Worm (Caenorhabditis elegans) whole organism, L4/young adult: Measurements from ENCODE around the gene sri-19.
"Not testable (repeated sequence)": the region's sequence is repeated elsewhere in the genome, so short reads cannot be mapped to it uniquely, and the experiment has no call there.

Experiments
- W03F9.2 ChIP-seq: fragments of 150-350 bp; optimal IDR thresholded peaks from 2 replicates; lab custom pipeline; 2014; ENCODE audit warnings: missing biosample characterization, missing genetic modification characterization
- dao-5 ChIP-seq: sonication (generic microtip); optimal IDR thresholded peaks from 2 replicates; lab custom pipeline; 2016; ENCODE audit warnings: missing genotype, missing genetic modification characterization, moderate library complexity, missing compliant biosample characterization
- him-1 ChIP-seq: sonication (generic microtip); optimal IDR thresholded peaks from 2 replicates; lab custom pipeline; 2016; ENCODE audit warnings: missing genotype, missing genetic modification reagents, missing genetic modification characterization, missing compliant biosample characterization

The sri-19 gene

ce11 chrIV:10975968-10976367 is 17.8 kb downstream of the sri-19 start:
- TF ChIP-seq W03F9.2 (tag; lab: Kevin White, UChicago) (no peak), him-1 (tag; lab: Kevin White, UChicago) (no peak), dao-5 (tag; lab: Kevin White, UChicago) (no peak)

ce11 chrIV:10978641-10979040 is 20.5 kb downstream of the sri-19 start:
- TF ChIP-seq dao-5 (tag; lab: Kevin White, UChicago): no peak
- no peak for TF ChIP-seq him-1 (tag; lab: Kevin White, UChicago)
- no peak for TF ChIP-seq W03F9.2 (tag; lab: Kevin White, UChicago)

- TF ChIP-seq W03F9.2 (tag; lab: Kevin White, UChicago): no peak
- no peak for TF ChIP-seq dao-5 (tag; lab: Kevin White, UChicago)
- TF ChIP-seq him-1 (tag; lab: Kevin White, UChicago): no peak
These were observed 21.5 kb downstream of the sri-19 start for ce11 chrIV:10979689-10980088.

ce11 chrIV:10980628-10981027 is 22.5 kb downstream of the sri-19 start:
- TF ChIP-seq W03F9.2 (tag; lab: Kevin White, UChicago) (no peak), him-1 (tag; lab: Kevin White, UChicago) (no peak), dao-5 (tag; lab: Kevin White, UChicago) (no peak)

- TF ChIP-seq W03F9.2 (tag; lab: Kevin White, UChicago) (no peak), dao-5 (tag; lab: Kevin White, UChicago) (no peak), him-1 (tag; lab: Kevin White, UChicago) (no peak)
These were observed 23.6 kb downstream of the sri-19 start, which contains the start of gene Y43E12A.2 for ce11 chrIV:10981761-10982160. TSS of gene Y43E12A.2 (plus strand) at chrIV:10982061.

ce11 chrIV:10985568-10986035 is 27.4 kb downstream of the sri-19 start, which contains the start of gene cyb-2.1:
TSS of gene cyb-2.1 (plus strand) at chrIV:10985985.
- no peak for TF ChIP-seq dao-5 (tag; lab: Kevin White, UChicago)
- no peak for TF ChIP-seq W03F9.2 (tag; lab: Kevin White, UChicago)
- no peak for TF ChIP-seq him-1 (tag; lab: Kevin White, UChicago)

ce11 chrIV:10987342-10987945 is 29.3 kb downstream of the sri-19 start, which contains the start of gene Y43E12A.3:
TSS of gene Y43E12A.3 (plus strand) at chrIV:10987895.
- TF ChIP-seq him-1, dao-5, W03F9.2 (tag; lab: Kevin White, UChicago): not testable (repeated sequence)

- no peak for TF ChIP-seq him-1 (tag; lab: Kevin White, UChicago)
- TF ChIP-seq dao-5 (tag; lab: Kevin White, UChicago): no peak
- no peak for TF ChIP-seq W03F9.2 (tag; lab: Kevin White, UChicago)
These were observed 32.5 kb downstream of the sri-19 start, which contains the start of gene F13H10.5 for ce11 chrIV:10990699-10991098. TSS of gene F13H10.5 (plus strand) at chrIV:10990999.

ce11 chrIV:11001614-11002013 is 43.4 kb downstream of the sri-19 start, which contains the start of gene F13H10.9:
TSS of gene F13H10.9 (plus strand) at chrIV:11001914.
- TF ChIP-seq dao-5 (tag; lab: Kevin White, UChicago): no peak
- TF ChIP-seq W03F9.2 (tag; lab: Kevin White, UChicago): no peak
- TF ChIP-seq him-1 (tag; lab: Kevin White, UChicago): no peak

ce11 chrIV:11004273-11004672 is 46.1 kb downstream of the sri-19 start, which contains the start of gene F13H10.1:
TSS of gene F13H10.1 (plus strand) at chrIV:11004573.
- TF ChIP-seq dao-5 (tag; lab: Kevin White, UChicago) (no peak), W03F9.2 (tag; lab: Kevin White, UChicago) (no peak), him-1 (tag; lab: Kevin White, UChicago) (no peak)

- no peak for TF ChIP-seq him-1 (tag; lab: Kevin White, UChicago)
- no peak for TF ChIP-seq dao-5 (tag; lab: Kevin White, UChicago)
- no peak for TF ChIP-seq W03F9.2 (tag; lab: Kevin White, UChicago)
These were observed 48.2 kb downstream of the sri-19 start for ce11 chrIV:11006383-11006782.

ce11 chrIV:11006868-11007267 is 48.7 kb downstream of the sri-19 start:
- TF ChIP-seq him-1 (tag; lab: Kevin White, UChicago) (no peak), dao-5 (tag; lab: Kevin White, UChicago) (no peak), W03F9.2 (tag; lab: Kevin White, UChicago) (no peak)

- no peak for TF ChIP-seq him-1 (tag; lab: Kevin White, UChicago)
- no peak for TF ChIP-seq dao-5 (tag; lab: Kevin White, UChicago)
- TF ChIP-seq W03F9.2 (tag; lab: Kevin White, UChicago): no peak
These were observed 50.1 kb downstream of the sri-19 start for ce11 chrIV:11008255-11008654.
